Fruit fly (Drosophila melanogaster) whole organism, prepupa: Measurements from ENCODE around the gene Had1.

Source experiments
- Ets21C ChIP-seq: fragments of 200-800 bp; sonication (Bioruptor generic); optimal IDR thresholded peaks from 3 replicates; lab custom pipeline; 2016; ENCODE audit warnings: missing biosample characterization, missing genetic modification characterization
- Sox14 ChIP-seq: fragments of 200-800 bp; sonication (Bioruptor generic); optimal IDR thresholded peaks from 3 replicates; lab custom pipeline; 2016; ENCODE audit warnings: missing biosample characterization, missing genetic modification characterization

DNA sequence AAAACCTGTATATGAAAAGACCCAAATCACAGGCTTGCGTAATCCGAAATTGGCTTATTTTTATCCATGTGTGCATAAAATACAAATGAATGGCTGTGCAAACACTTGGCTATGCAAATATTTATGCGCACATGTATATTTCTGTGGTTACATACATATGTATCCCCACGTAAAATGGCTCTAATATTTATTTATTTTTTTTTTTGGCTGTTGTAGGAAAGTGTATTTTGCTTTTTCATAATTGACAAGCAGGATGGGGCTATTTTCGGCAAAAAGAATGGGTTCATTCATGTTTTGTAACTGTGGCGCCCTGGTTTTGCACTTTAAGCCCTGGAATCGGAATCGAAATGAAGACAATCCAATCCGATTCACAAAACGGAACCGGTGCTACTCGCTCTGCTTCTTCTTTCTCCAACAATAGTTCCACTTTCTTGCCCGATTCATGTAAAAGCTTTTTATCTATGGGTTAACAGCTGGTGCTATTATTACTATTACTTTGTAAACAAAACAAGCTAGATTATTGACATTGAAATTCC is 26.7 kb upstream of the Had1 start:
- TF ChIP-seq Ets21C (peak; percentile 70), Sox14 (GFP tag; lab: Kevin White, UChicago) (peak; percentile 79)
